Worm (Caenorhabditis elegans) whole organism, midembryonic: Measurements from ENCODE around the gene abl-1.

ENCODE experiments used
- T22C8.4 ChIP-seq: fragments of 200-800 bp; sonication (Bioruptor generic); IDR thresholded peaks from 2 replicates; pipeline ENCODE4 v1.3.6; 2022; ENCODE audit warnings: missing genetic modification characterization, missing compliant biosample characterization
- cog-1 ChIP-seq: sonication (generic microtip); optimal IDR thresholded peaks from 2 replicates; lab custom pipeline; 2016; ENCODE audit warnings: missing genetic modification characterization, missing compliant biosample characterization
- flt-1 ChIP-seq: fragments of 200-800 bp; sonication (Bioruptor generic); IDR thresholded peaks from 2 replicates; pipeline ENCODE4 v1.3.6; 2022; ENCODE audit warnings: missing genetic modification characterization, missing compliant biosample characterization
- klf-2 ChIP-seq: fragments of 200-800 bp; sonication (Bioruptor generic); conservative IDR thresholded peaks from 2 replicates; pipeline ENCODE4 v1.3.6; 2022; ENCODE audit warnings: missing genetic modification reagents, missing genetic modification characterization, missing compliant biosample characterization
- med-1 ChIP-seq: sonication (generic microtip); optimal IDR thresholded peaks from 2 replicates; lab custom pipeline; 2017; ENCODE audit warnings: missing genetic modification characterization, mild to moderate bottlenecking, missing compliant biosample characterization, antibody characterized with exemption, missing genetic modification reagents; ENCODE audit not compliant: insufficient read depth
- ref-1 ChIP-seq: fragments of 200-800 bp; sonication (Bioruptor generic); conservative IDR thresholded peaks from 2 replicates; pipeline ENCODE4 v1.3.6; 2022; ENCODE audit warnings: missing genetic modification reagents, missing genetic modification characterization, missing compliant biosample characterization
- tab-1 ChIP-seq: fragments of 200-800 bp; sonication (Bioruptor generic); IDR thresholded peaks from 2 replicates; pipeline ENCODE4 v1.3.6; 2022; ENCODE audit warnings: missing genetic modification characterization, missing compliant biosample characterization
- ztf-23 ChIP-seq: fragments of 200-800 bp; sonication (Bioruptor generic); IDR thresholded peaks from 2 replicates; pipeline ENCODE4 v1.3.6; 2022; ENCODE audit warnings: missing genetic modification reagents, missing genetic modification characterization, missing compliant biosample characterization
- ztf-29 ChIP-seq: fragments of 200-800 bp; sonication (Bioruptor generic); IDR thresholded peaks from 2 replicates; pipeline ENCODE4 v1.3.6; 2022; ENCODE audit warnings: missing genetic modification reagents, missing genetic modification characterization, missing compliant biosample characterization

abl-1 gene

DNA sequence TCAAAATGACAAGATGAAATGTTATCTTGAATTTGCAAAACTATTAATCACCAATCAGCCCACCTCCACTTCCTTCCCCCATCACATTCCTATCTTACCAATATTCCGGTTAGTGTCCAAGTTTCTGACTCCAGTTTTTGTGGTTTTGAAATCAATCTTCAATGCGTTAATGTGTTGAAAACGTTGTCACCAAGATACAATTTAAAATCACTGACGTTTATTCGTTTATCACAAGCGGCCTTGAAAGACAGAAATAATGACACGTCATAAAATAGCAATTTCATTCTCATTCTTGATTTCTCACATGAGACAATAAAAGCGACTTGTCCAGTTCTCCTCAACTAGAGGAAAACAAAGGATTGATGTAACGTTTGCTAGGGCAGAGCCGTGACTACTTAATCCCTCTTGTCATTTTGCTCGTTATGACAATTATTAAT, 24.3 kb downstream of the abl-1 start:
- no peak for TF ChIP-seq T22C8.4 (GFP tag; lab: Robert Waterston, UW)
- TF ChIP-seq tab-1 (GFP tag; lab: Robert Waterston, UW) = no peak
- TF ChIP-seq med-1 (GFP tag; lab: Kevin White, UChicago) = no peak
- no peak for TF ChIP-seq ztf-23 (GFP tag; lab: Robert Waterston, UW)

DNA sequence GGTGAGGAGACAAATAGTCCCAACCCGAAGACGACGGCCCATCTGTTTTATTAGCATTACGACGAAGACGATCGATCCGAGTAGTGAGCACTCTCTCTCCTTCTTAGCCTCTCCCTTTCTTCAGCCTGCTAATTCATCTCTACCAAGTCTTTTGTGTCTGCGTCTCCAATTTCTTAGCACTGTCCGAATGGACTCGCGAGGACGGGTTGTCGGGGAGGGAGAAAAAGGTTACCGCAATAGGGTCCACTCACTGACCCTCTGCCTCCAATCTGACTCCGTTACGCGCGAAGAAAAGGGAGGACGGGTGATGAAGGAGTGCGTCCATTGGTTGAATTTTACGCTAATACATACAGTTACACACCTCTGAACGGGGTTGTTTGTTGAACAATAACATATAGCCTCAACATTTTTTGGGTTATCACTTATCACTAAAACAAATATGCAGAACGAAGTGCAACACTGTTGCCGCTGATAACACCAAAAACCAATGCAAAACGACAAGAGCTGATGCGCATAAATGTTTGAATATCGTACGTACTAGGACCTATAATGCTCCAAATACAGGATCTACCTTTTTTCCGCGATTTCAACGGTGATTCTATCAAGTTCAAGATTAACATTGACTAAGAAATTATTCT, 26.3 kb downstream of the abl-1 start:
- no peak for TF ChIP-seq ztf-29 (GFP tag; lab: Robert Waterston, UW)
- TF ChIP-seq tab-1 (GFP tag; lab: Robert Waterston, UW) = no peak
- TF ChIP-seq klf-2 (GFP tag; lab: Robert Waterston, UW) = no peak
- TF ChIP-seq ztf-23 (GFP tag; lab: Robert Waterston, UW) = no peak
- TF ChIP-seq ref-1 (GFP tag; lab: Robert Waterston, UW) = no peak
- TF ChIP-seq cog-1 (tag; lab: Kevin White, UChicago) = no peak
- TF ChIP-seq T22C8.4 (GFP tag; lab: Robert Waterston, UW) = peak; percentile 19; the same call in 1 of the 2 replicates
- no peak for TF ChIP-seq med-1 (GFP tag; lab: Kevin White, UChicago)
- TF ChIP-seq flt-1 (GFP tag; lab: Robert Waterston, UW) = peak; percentile 51; the same call in 1 of the 2 replicates

DNA sequence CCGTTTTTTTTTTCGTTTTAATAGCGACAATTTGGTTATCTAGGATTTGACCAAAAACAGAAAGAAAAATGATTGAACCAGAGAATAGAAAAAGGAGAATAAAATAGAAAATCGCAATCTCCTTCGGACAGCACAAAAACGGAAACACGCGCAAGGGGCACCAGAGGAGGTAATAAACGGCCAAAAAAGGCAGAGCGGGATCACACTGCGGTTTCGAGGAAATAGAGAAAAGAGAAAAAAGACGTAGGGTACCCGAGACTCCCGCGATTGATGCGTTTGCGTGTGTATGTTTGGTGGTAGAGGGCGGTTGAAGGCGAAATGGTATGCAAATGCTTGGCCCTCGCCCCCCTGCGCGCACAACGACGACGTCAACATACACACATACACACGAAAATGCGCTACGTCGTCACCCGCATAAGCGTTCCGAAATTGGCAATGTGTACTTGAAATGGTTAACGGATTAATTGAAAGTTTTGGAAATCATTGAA, 27.5 kb downstream of the abl-1 start:
- no peak for TF ChIP-seq ztf-29 (GFP tag; lab: Robert Waterston, UW)
- TF ChIP-seq cog-1 (tag; lab: Kevin White, UChicago) = no peak
- TF ChIP-seq tab-1 (GFP tag; lab: Robert Waterston, UW) = 0 out of 2 replicates have a peak, but pooled peaks have one; percentile 40

DNA sequence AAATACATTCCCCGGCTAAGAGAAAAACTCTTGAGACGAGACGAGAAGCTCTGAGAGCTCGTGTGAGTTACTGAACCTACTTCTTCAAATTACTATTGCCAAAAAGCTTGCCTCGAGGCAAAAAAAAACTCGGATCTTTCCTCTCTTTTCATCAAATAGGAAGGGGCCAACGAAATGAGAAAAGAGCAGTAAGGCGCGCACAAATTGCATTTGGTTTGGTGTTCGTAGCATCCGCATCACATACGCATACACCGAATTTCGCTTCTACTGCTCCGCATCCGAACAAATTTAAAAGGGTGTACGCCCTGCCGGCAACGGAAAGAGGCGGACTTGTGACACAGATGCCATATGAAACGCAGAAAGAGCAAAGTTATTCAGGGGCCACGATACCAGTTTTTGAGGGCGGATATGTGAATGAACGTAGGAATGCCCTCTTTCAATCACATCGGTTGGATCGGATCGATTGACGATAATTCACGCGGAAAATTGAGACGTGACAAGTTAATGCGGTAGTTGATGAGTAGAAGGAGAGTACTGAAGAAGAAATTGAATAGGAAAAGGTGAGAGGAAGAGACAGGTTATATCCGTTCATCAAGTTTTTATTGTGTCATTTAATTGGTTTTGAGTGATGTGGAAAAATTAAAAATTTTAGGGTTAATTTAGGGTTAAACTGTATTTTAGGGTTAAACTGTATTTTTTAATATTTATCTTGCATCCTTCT, 29.1 kb downstream of the abl-1 start:
- TF ChIP-seq T22C8.4 (GFP tag; lab: Robert Waterston, UW) (no peak), cog-1 (tag; lab: Kevin White, UChicago) (no peak), tab-1 (GFP tag; lab: Robert Waterston, UW) (no peak), ref-1 (GFP tag; lab: Robert Waterston, UW) (no peak), ztf-29 (GFP tag; lab: Robert Waterston, UW) (no peak), ztf-23 (GFP tag; lab: Robert Waterston, UW) (no peak), flt-1 (GFP tag; lab: Robert Waterston, UW) (no peak), klf-2 (GFP tag; lab: Robert Waterston, UW) (no peak), med-1 (GFP tag; lab: Kevin White, UChicago) (no peak)

DNA sequence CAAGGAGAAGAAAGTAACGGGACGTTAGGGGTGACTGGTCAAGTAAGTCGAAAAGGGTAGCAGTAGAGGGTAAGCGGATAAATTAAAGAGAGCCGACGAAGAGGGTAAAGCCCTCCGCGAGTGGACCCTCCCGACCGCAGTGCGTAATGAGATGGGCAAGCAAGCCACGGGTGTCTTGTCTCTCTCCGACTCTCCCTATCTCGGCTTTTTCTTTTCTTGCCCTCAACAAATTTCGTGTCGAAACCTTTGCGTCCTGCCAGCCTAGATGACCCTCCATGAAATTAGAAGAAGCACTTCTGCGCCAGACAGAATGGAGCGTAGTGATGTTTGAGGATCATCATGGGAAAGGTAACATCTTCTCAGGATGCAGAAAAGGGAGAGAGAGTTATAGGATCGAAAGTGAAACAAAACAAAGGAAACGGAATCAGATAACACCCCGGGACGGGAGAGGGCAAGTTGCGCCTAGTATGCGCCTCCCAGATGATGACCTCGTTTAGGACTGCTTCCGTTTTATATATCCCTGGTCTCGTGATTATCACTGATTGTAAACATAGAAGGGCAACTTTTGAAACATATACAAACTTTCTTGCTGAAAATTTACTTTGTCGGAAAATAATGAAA, 30.1 kb downstream of the abl-1 start:
- TF ChIP-seq med-1 (GFP tag; lab: Kevin White, UChicago) (no peak), ztf-29 (GFP tag; lab: Robert Waterston, UW) (no peak), ref-1 (GFP tag; lab: Robert Waterston, UW) (no peak), cog-1 (tag; lab: Kevin White, UChicago) (peak; percentile 26), ztf-23 (GFP tag; lab: Robert Waterston, UW) (peak; percentile 51; the same call in 1 of the 2 replicates), T22C8.4 (GFP tag; lab: Robert Waterston, UW) (no peak), flt-1 (GFP tag; lab: Robert Waterston, UW) (no peak), klf-2 (GFP tag; lab: Robert Waterston, UW) (no peak)

DNA sequence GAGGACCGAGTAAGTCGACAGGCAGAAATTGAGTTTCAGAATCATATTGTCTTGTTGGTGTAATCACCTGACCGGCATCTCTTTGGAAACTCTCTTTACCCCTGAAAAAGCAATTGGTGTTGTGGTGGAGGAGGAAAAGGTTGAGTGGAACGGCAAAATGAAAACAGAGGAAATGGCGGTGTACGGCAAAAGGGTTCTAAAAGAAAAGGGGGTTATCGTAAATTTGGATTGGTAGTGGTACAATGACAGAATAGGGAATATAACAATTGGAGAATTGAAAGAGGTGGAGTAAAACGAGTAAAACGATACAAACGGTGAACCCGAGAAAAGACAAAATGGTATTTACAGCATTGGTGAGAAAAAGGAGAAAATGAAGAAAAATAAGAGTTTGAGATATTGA, 30.8 kb downstream of the abl-1 start, which contains the start of gene sdn-1:
TSS of gene sdn-1 (minus strand) at position 101 of the 400 bp plus-strand sequence.
- TF ChIP-seq flt-1 (GFP tag; lab: Robert Waterston, UW) (no peak), tab-1 (GFP tag; lab: Robert Waterston, UW) (no peak), T22C8.4 (GFP tag; lab: Robert Waterston, UW) (no peak), cog-1 (tag; lab: Kevin White, UChicago) (no peak), ztf-29 (GFP tag; lab: Robert Waterston, UW) (no peak), ref-1 (GFP tag; lab: Robert Waterston, UW) (no peak), klf-2 (GFP tag; lab: Robert Waterston, UW) (no peak), ztf-23 (GFP tag; lab: Robert Waterston, UW) (no peak), med-1 (GFP tag; lab: Kevin White, UChicago) (no peak)

DNA sequence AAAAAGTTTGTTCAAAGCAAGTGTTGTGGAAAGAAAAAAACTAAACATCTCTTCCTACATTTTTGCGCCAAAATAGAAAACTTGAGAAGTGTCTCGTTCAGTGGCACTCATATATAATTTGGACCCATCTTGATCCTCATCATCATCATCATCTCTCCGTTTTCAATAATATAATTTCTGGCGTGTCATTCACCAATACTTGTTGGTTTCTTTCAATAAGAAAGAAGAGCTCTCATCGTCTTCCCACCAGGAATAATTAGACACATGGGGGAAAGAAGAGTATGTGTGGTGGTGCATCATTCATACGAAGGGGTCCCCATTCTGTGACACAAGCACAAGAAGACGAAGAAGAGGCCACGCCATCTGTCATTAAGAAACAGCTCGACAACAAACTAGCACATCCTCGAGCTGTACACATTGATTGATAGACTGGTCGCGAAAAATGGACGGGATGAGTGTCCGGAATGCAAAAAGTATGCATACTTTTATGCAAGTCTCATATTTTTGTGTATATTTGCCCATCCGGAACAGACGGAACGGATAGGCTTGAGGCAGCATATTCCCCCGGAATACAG, 32.7 kb downstream of the abl-1 start:
- TF ChIP-seq ztf-29 (GFP tag; lab: Robert Waterston, UW) = 0 out of 2 replicates have a peak, but pooled peaks have one; percentile 8
- no peak for TF ChIP-seq T22C8.4 (GFP tag; lab: Robert Waterston, UW)
- TF ChIP-seq ref-1 (GFP tag; lab: Robert Waterston, UW) = no peak
- TF ChIP-seq med-1 (GFP tag; lab: Kevin White, UChicago) = no peak

DNA sequence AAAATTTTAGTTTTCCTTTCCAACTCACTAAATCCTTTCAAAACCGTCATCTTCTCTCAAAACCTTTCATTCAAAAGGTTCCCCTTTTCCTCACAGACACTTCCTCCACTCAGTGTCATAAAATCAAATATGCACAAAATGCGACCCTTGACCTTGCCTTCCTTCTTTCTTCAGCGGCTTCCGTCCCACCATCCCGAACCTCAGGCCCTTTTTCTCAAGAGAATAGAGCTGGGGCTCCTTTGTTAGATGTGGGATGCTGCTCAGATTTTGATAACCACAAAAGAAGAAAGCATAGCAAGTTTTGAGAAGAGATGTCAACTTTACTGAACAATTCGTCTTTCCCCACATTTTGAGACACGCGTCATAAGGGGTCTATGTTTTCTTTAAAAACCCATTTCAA, 33.2 kb downstream of the abl-1 start:
- TF ChIP-seq flt-1 (GFP tag; lab: Robert Waterston, UW) = 0 out of 2 replicates have a peak, but pooled peaks have one; percentile 37
- no peak for TF ChIP-seq ref-1 (GFP tag; lab: Robert Waterston, UW)
